Worm (Caenorhabditis elegans) whole organism, young adult: ENCODE data around the gene F11D11.6.

Experiments
- B0261.1 ChIP-seq: sonication (generic microtip); optimal IDR thresholded peaks from 2 replicates; lab custom pipeline; 2016; ENCODE audit warnings: mild to moderate bottlenecking, missing genetic modification characterization, moderate library complexity, missing compliant biosample characterization
- F49E8.2 ChIP-seq: sonication (generic microtip); optimal IDR thresholded peaks from 3 replicates; lab custom pipeline; 2017; ENCODE audit warnings: missing genetic modification characterization, mild to moderate bottlenecking, missing compliant biosample characterization, antibody characterized with exemption, moderate library complexity; ENCODE audit not compliant: insufficient read depth
- F57C9.4 ChIP-seq: sonication (generic microtip); optimal IDR thresholded peaks from 2 replicates; lab custom pipeline; 2017; ENCODE audit warnings: mild to moderate bottlenecking, missing genetic modification characterization, missing compliant biosample characterization
- Y53G8AR.9 ChIP-seq: fragments of 200-800 bp; sonication (Bioruptor generic); conservative IDR thresholded peaks from 2 replicates; pipeline ENCODE4 v1.3.6; 2022; ENCODE audit warnings: missing genetic modification reagents, missing genetic modification characterization, missing compliant biosample characterization
- aptf-3 ChIP-seq: fragments of 200-800 bp; sonication (Bioruptor generic); IDR thresholded peaks from 2 replicates; pipeline ENCODE4 v1.3.6; 2022; ENCODE audit warnings: missing genetic modification characterization, missing compliant biosample characterization
- atf-7 ChIP-seq: sonication (generic microtip); optimal IDR thresholded peaks from 2 replicates; lab custom pipeline; 2017; ENCODE audit warnings: mild to moderate bottlenecking, missing genetic modification characterization, missing compliant biosample characterization
- bed-1 ChIP-seq: fragments of 200-800 bp; sonication (Bioruptor generic); IDR thresholded peaks from 2 replicates; pipeline ENCODE4 v1.3.6; 2022; ENCODE audit warnings: missing genetic modification reagents, missing genetic modification characterization, missing compliant biosample characterization
- bed-2 ChIP-seq: fragments of 200-800 bp; sonication (Bioruptor generic); IDR thresholded peaks from 2 replicates; pipeline ENCODE4 v1.3.6; 2022; ENCODE audit warnings: missing genetic modification reagents, missing genetic modification characterization, missing compliant biosample characterization
- ccch-3 ChIP-seq: fragments of 200-800 bp; sonication (Bioruptor generic); optimal IDR thresholded peaks from 2 replicates; lab custom pipeline; 2018; ENCODE audit warnings: mild to moderate bottlenecking, missing genetic modification characterization, missing compliant biosample characterization
- cebp-1 ChIP-seq, 2 experiments: fragments of 200-800 bp in 1 of 2; sonication (Bioruptor generic) in 1 of 2; sonication (generic microtip) in 1 of 2; IDR thresholded peaks in 1 of 2; optimal IDR thresholded peaks in 1 of 2; 2 replicates each; pipeline versions ENCODE4 v1.3.6 to Lab custom; 2017 to 2022; ENCODE audit warnings: missing compliant biosample characterization in 2 of 2, missing genetic modification characterization in 2 of 2, mild to moderate bottlenecking in 1 of 2, missing genetic modification reagents in 1 of 2, moderate library complexity in 1 of 2
- cebp-2 ChIP-seq: fragments of 200-800 bp; sonication (Bioruptor generic); IDR thresholded peaks from 2 replicates; pipeline ENCODE4 v1.3.6; 2022; ENCODE audit warnings: missing genetic modification characterization, missing compliant biosample characterization
- ceh-58 ChIP-seq: fragments of 200-800 bp; sonication (Bioruptor generic); IDR thresholded peaks from 2 replicates; pipeline ENCODE4 v1.3.6; 2022; ENCODE audit warnings: missing genetic modification characterization, missing compliant biosample characterization
- ceh-79 ChIP-seq: sonication (generic microtip); optimal IDR thresholded peaks from 2 replicates; lab custom pipeline; 2017; ENCODE audit warnings: mild to moderate bottlenecking, missing genetic modification characterization, missing compliant biosample characterization
- dpff-1 ChIP-seq: sonication (generic microtip); optimal IDR thresholded peaks from 2 replicates; lab custom pipeline; 2017; ENCODE audit warnings: mild to moderate bottlenecking, missing genetic modification characterization, missing compliant biosample characterization
- dpl-1 ChIP-seq: fragments of 150-350 bp; optimal IDR thresholded peaks from 2 replicates; lab custom pipeline; 2014; ENCODE audit warnings: missing biosample characterization, missing genetic modification reagents, missing genetic modification characterization
- egl-44 ChIP-seq: fragments of 200-800 bp; sonication (Bioruptor generic); IDR thresholded peaks from 2 replicates; pipeline ENCODE4 v1.3.6; 2022; ENCODE audit warnings: missing genetic modification reagents, missing genetic modification characterization, missing compliant biosample characterization
- ekl-4 ChIP-seq: fragments of 200-800 bp; sonication (Bioruptor generic); IDR thresholded peaks from 2 replicates; pipeline ENCODE4 v1.3.6; 2022; ENCODE audit warnings: missing genetic modification reagents, missing genetic modification characterization, missing compliant biosample characterization
- gei-17 ChIP-seq: fragments of 200-800 bp; sonication (Bioruptor generic); optimal IDR thresholded peaks from 2 replicates; lab custom pipeline; 2018; ENCODE audit warnings: mild to moderate bottlenecking, missing genetic modification characterization, missing compliant biosample characterization
- hlh-12 ChIP-seq: sonication (generic microtip); optimal IDR thresholded peaks from 2 replicates; lab custom pipeline; 2016; ENCODE audit warnings: missing genetic modification characterization, missing compliant biosample characterization
- hsf-1 ChIP-seq: fragments of 200-800 bp; sonication (Bioruptor generic); IDR thresholded peaks from 2 replicates; pipeline ENCODE4 v1.3.6; 2022; ENCODE audit warnings: missing genetic modification reagents, missing genetic modification characterization, missing compliant biosample characterization
- mes-4 ChIP-seq: sonication (generic microtip); optimal IDR thresholded peaks from 2 replicates; lab custom pipeline; 2016; ENCODE audit warnings: missing genotype, missing genetic modification characterization, missing compliant biosample characterization
- nfya-1 ChIP-seq: sonication (generic microtip); optimal IDR thresholded peaks from 2 replicates; lab custom pipeline; 2017; ENCODE audit warnings: antibody characterized with exemption, missing compliant biosample characterization, missing genetic modification characterization, borderline replicate concordance; ENCODE audit not compliant: insufficient read depth
- nhr-120 ChIP-seq: fragments of 200-800 bp; sonication (Bioruptor generic); IDR thresholded peaks from 2 replicates; pipeline ENCODE4 v1.3.6; 2022; ENCODE audit warnings: missing genetic modification characterization, missing compliant biosample characterization
- nhr-27 ChIP-seq: fragments of 200-800 bp; sonication (Bioruptor generic); optimal IDR thresholded peaks from 2 replicates; lab custom pipeline; 2018; ENCODE audit warnings: mild to moderate bottlenecking, missing genetic modification characterization, moderate library complexity, missing compliant biosample characterization
- rpc-1 ChIP-seq, 2 experiments: fragments of 150-350 bp in 1 of 2; sonication (generic microtip) in 1 of 2; optimal IDR thresholded peaks; 2 replicates each; lab custom pipeline; 2014 to 2018; ENCODE audit warnings: missing biosample characterization in 1 of 2, missing genetic modification characterization in 1 of 2, missing genetic modification reagents in 1 of 2, missing genotype in 1 of 2
- tbp1 ChIP-seq: fragments of 200-800 bp; sonication (Bioruptor generic); optimal IDR thresholded peaks from 2 replicates; lab custom pipeline; 2018; ENCODE audit warnings: mild to moderate bottlenecking, missing genetic modification characterization, missing compliant biosample characterization
- unc-130 ChIP-seq: sonication (generic microtip); optimal IDR thresholded peaks from 2 replicates; lab custom pipeline; 2016; ENCODE audit warnings: missing genetic modification reagents, missing genetic modification characterization, missing compliant biosample characterization
- zfh-2 ChIP-seq: fragments of 200-800 bp; sonication (Bioruptor generic); conservative IDR thresholded peaks from 2 replicates; pipeline ENCODE4 v1.3.6; 2022; ENCODE audit warnings: missing genetic modification reagents, missing genetic modification characterization, missing compliant biosample characterization
- ztf-26 ChIP-seq: sonication (generic microtip); optimal IDR thresholded peaks from 2 replicates; lab custom pipeline; 2017; ENCODE audit warnings: missing genetic modification characterization, missing compliant biosample characterization

Gene F11D11.6

DNA sequence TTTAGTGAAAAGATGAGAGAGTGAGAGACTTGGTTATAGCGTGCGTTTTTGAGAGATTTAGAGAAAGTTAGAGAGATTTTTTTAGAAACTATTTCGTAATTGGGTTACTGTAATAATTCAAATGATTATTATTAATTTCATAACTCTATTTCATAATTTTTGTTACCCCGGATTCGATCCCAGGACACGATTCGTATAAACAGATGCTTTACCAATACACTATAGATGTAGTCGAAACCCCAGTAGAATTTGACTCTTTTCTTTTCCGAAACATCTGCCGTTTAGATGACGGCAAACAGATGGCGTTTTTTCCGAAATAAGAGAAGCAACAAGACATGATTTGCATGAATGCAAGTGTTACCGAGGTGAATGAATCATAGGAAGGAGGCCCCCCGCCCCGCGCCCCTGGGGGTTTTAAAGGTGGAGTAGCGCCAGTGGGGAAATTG is 42.9 kb downstream of the F11D11.6 start:
- TF ChIP-seq hlh-12 (tag; lab: Kevin White, UChicago) = peak; percentile 14
- TF ChIP-seq F49E8.2 (tag; lab: Kevin White, UChicago) = no peak
- peak; percentile 86; the same call in 1 of the 2 replicates for TF ChIP-seq ceh-58 (GFP tag; lab: Robert Waterston, UW)
- TF ChIP-seq ekl-4 (GFP tag; lab: Robert Waterston, UW) = no peak
- TF ChIP-seq bed-2 (GFP tag; lab: Robert Waterston, UW) = no peak
- TF ChIP-seq cebp-1 (GFP tag; IDR thresholded peaks at IDR 0.05; lab: Robert Waterston, UW) = peak; percentile 38; the same call in 1 of the 2 replicates
- TF ChIP-seq cebp-1 (tag; optimal IDR thresholded peaks at IDR 0.05; lab: Kevin White, UChicago) = no peak
- TF ChIP-seq ceh-79 (tag; lab: Kevin White, UChicago) = no peak
- TF ChIP-seq B0261.1 (tag; lab: Kevin White, UChicago) = peak; percentile 26
- peak; percentile 70 for TF ChIP-seq tbp1 (GFP tag; lab: Kevin White, UChicago)
- peak; percentile 3 for TF ChIP-seq rpc-1 (optimal IDR thresholded peaks at IDR 0.05; lab: Kevin White, UChicago)
- TF ChIP-seq rpc-1 (tag; optimal IDR thresholded peaks at IDR 0.05; lab: Kevin White, UChicago) = peak; percentile 61
- TF ChIP-seq aptf-3 = peak; percentile 74; the same call in 1 of the 2 replicates
- peak; percentile 86; the same call in 1 of the 2 replicates for TF ChIP-seq nhr-120 (GFP tag; lab: Robert Waterston, UW)
- no peak for TF ChIP-seq F57C9.4 (tag; lab: Kevin White, UChicago)
- TF ChIP-seq ztf-26 (tag; lab: Kevin White, UChicago) = no peak
- no peak for TF ChIP-seq Y53G8AR.9 (GFP tag; lab: Robert Waterston, UW)

- TF ChIP-seq cebp-2 (GFP tag; lab: Robert Waterston, UW) (0 out of 2 replicates have a peak, but pooled peaks have one; percentile 7), gei-17 (GFP tag; lab: Kevin White, UChicago) (no peak), mes-4 (tag; lab: Kevin White, UChicago) (no peak), atf-7 (tag; lab: Kevin White, UChicago) (no peak), egl-44 (GFP tag; lab: Robert Waterston, UW) (peak; percentile 23; the same call in 1 of the 2 replicates), ccch-3 (GFP tag; lab: Kevin White, UChicago) (no peak), zfh-2 (GFP tag; lab: Robert Waterston, UW) (peak; percentile 69), ceh-58 (GFP tag; lab: Robert Waterston, UW) (0 out of 2 replicates have a peak, but pooled peaks have one; percentile 86), aptf-3 (0 out of 2 replicates have a peak, but pooled peaks have one; percentile 65)
- TF ChIP-seq, all 124 proteins: peak for 5
Observed at ce11 chrV:18709203-18709860, 43.6 kb downstream of the F11D11.6 start, which contains the start of gene Y17D7C.6. Gene Y17D7C.6, plus strand, starts transcription at chrV:18709810.

- TF ChIP-seq F57C9.4 (tag; lab: Kevin White, UChicago) (peak; percentile 30), dpl-1 (GFP tag; lab: Kevin White, UChicago) (no peak), hsf-1 (GFP tag; lab: Robert Waterston, UW) (no peak), bed-1 (GFP tag; lab: Robert Waterston, UW) (no peak), nfya-1 (tag; lab: Kevin White, UChicago) (peak; percentile 59), unc-130 (no peak), ceh-58 (GFP tag; lab: Robert Waterston, UW) (peak; percentile 59; the same call in 1 of the 2 replicates)
Observed at ce11 chrV:18708015-18708414, 44.9 kb downstream of the F11D11.6 start.

DNA sequence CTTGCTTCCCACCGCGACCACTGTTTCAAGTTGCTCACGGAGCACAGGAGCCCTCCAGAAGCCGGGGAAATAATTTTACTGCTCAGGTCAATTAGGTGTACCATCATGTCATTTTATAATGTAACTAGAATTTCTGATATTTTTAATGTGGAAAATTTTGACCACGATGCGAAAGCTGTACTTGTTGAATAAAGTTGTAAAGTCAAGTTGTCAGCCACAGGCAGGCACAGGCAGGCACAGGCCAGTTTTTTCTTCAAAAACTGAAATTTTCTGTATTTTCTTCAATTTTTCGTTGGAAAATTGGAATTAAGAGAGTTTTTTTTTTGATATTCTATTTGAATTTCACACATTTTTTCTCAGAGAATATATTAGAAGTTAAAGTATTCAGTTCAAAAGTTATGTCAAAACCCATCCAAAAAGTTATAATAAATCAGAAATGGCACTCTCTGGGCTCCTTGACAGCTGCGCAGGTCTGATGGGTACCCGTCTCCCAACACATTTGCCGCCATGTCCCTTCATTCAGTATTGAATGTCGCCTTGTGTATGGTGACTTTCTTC is 46.8 kb downstream of the F11D11.6 start, which contains the start of gene Y17D7C.1:
Gene Y17D7C.1, plus strand, starts transcription at position 508 of the 558 bp plus-strand sequence.
- no peak for TF ChIP-seq nhr-27
- no peak for TF ChIP-seq dpff-1 (tag; lab: Kevin White, UChicago)
